Worm (Caenorhabditis elegans) whole organism, L4 larva: ENCODE results near the gene arrd-15.

Experiments
- arid-1 ChIP-seq: fragments of 200-800 bp; sonication (Bioruptor generic); conservative IDR thresholded peaks from 2 replicates; pipeline ENCODE4 v1.3.6; 2022; ENCODE audit warnings: missing genetic modification reagents, missing genetic modification characterization, missing compliant biosample characterization
- fkh-10 ChIP-seq: fragments of 150-350 bp; optimal IDR thresholded peaks from 2 replicates; lab custom pipeline; 2014; ENCODE audit warnings: missing biosample characterization, missing genetic modification reagents, missing genetic modification characterization

- TF ChIP-seq arid-1 (GFP tag; lab: Robert Waterston, UW) (no peak), fkh-10 (no peak)
Observed at ce11 chrIII:8964684-8965283, 35.0 kb downstream of the arrd-15 start.
